Worm (Caenorhabditis elegans) whole organism, L2 larva: ENCODE data around the gene Y37E11AM.2.

Experiments
- C34F6.9 ChIP-seq: fragments of 150-350 bp; optimal IDR thresholded peaks from 2 replicates; lab custom pipeline; 2014; ENCODE audit warnings: missing biosample characterization, missing genetic modification characterization
- F13H6.1 ChIP-seq: sonication (generic microtip); optimal IDR thresholded peaks from 2 replicates; lab custom pipeline; 2016; ENCODE audit warnings: missing genetic modification characterization, missing compliant biosample characterization
- R02D3.7 ChIP-seq: fragments of 150-350 bp; optimal IDR thresholded peaks from 2 replicates; lab custom pipeline; 2014; ENCODE audit warnings: missing biosample characterization, missing genetic modification characterization
- Y55F3AM.14 ChIP-seq: fragments of 200-800 bp; sonication (Bioruptor generic); optimal IDR thresholded peaks from 2 replicates; lab custom pipeline; 2018; ENCODE audit warnings: mild to moderate bottlenecking, missing genetic modification characterization, missing compliant biosample characterization
- ZK546.5 ChIP-seq: sonication (generic microtip); optimal IDR thresholded peaks from 2 replicates; lab custom pipeline; 2017; ENCODE audit warnings: missing biosample characterization, missing genetic modification characterization
- alr-1 ChIP-seq: fragments of 150-350 bp; optimal IDR thresholded peaks from 2 replicates; lab custom pipeline; 2014; ENCODE audit warnings: missing biosample characterization, missing genetic modification characterization
- aly-2 ChIP-seq: fragments of 150-350 bp; optimal IDR thresholded peaks from 2 replicates; lab custom pipeline; 2014; ENCODE audit warnings: missing biosample characterization, missing genetic modification characterization
- ama-1 ChIP-seq: fragments of 150-350 bp; optimal IDR thresholded peaks from 2 replicates; lab custom pipeline; 2018; ENCODE audit warnings: inconsistent platforms
- blmp-1 ChIP-seq: sonication (generic microtip); optimal IDR thresholded peaks from 2 replicates; lab custom pipeline; 2017; ENCODE audit warnings: missing genetic modification characterization, mild to moderate bottlenecking, missing compliant biosample characterization, antibody characterized with exemption, moderate library complexity; ENCODE audit not compliant: insufficient read depth
- ceh-16 ChIP-seq: fragments of 150-350 bp; optimal IDR thresholded peaks from 2 replicates; lab custom pipeline; 2014; ENCODE audit warnings: missing biosample characterization, missing genetic modification characterization
- ceh-82 ChIP-seq: fragments of 150-350 bp; optimal IDR thresholded peaks from 2 replicates; lab custom pipeline; 2014; ENCODE audit warnings: missing biosample characterization, missing genetic modification characterization
- crh-2 ChIP-seq: sonication (generic microtip); optimal IDR thresholded peaks from 2 replicates; lab custom pipeline; 2017; ENCODE audit warnings: missing biosample characterization, missing genetic modification characterization
- dmd-4 ChIP-seq: sonication (generic microtip); optimal IDR thresholded peaks from 2 replicates; lab custom pipeline; 2017; ENCODE audit warnings: missing biosample characterization, missing genetic modification characterization
- egl-27 ChIP-seq: sonication (generic microtip); optimal IDR thresholded peaks from 3 replicates; lab custom pipeline; 2017; ENCODE audit warnings: missing biosample characterization, missing genetic modification reagents, missing genetic modification characterization
- elt-1 ChIP-seq: fragments of 150-350 bp; optimal IDR thresholded peaks from 2 replicates; lab custom pipeline; 2014; ENCODE audit warnings: missing biosample characterization, missing genetic modification characterization
- elt-3 ChIP-seq: sonication (generic microtip); optimal IDR thresholded peaks from 2 replicates; lab custom pipeline; 2017; ENCODE audit warnings: missing biosample characterization, missing genetic modification characterization
- fos-1 ChIP-seq: fragments of 150-350 bp; optimal IDR thresholded peaks from 2 replicates; lab custom pipeline; 2014; ENCODE audit warnings: missing biosample characterization, missing genetic modification characterization
- gmeb-1 ChIP-seq: fragments of 150-350 bp; optimal IDR thresholded peaks from 2 replicates; lab custom pipeline; 2014; ENCODE audit warnings: missing biosample characterization, missing genetic modification characterization
- lin-11 ChIP-seq: fragments of 150-350 bp; sonication (generic microtip); optimal IDR thresholded peaks from 2 replicates; lab custom pipeline; 2014; ENCODE audit warnings: missing biosample characterization, missing genetic modification characterization, inconsistent platforms, mixed read lengths
- lin-13 ChIP-seq: fragments of 150-350 bp; optimal IDR thresholded peaks from 2 replicates; lab custom pipeline; 2014; ENCODE audit warnings: missing biosample characterization, missing genetic modification reagents, missing genetic modification characterization
- lin-39 ChIP-seq: fragments of 150-350 bp; optimal IDR thresholded peaks from 2 replicates; lab custom pipeline; 2014; ENCODE audit warnings: missing biosample characterization, missing genetic modification reagents, missing genetic modification characterization
- lsy-2 ChIP-seq, 2 experiments: fragments of 150-350 bp in 1 of 2; sonication (generic microtip) in 1 of 2; optimal IDR thresholded peaks; 2 replicates each; lab custom pipeline; 2014 to 2017; ENCODE audit warnings: missing biosample characterization in 2 of 2, missing genetic modification characterization in 2 of 2
- mab-5 ChIP-seq: fragments of 150-350 bp; optimal IDR thresholded peaks from 2 replicates; lab custom pipeline; 2014; ENCODE audit warnings: missing biosample characterization, missing genetic modification characterization
- mbf-1 ChIP-seq: sonication (generic microtip); optimal IDR thresholded peaks from 2 replicates; lab custom pipeline; 2017; ENCODE audit warnings: missing biosample characterization, missing genetic modification characterization
- mdl-1 ChIP-seq, 2 experiments: fragments of 150-350 bp in 1 of 2; sonication (generic microtip) in 1 of 2; optimal IDR thresholded peaks; 2 replicates each; lab custom pipeline; 2017; ENCODE audit warnings: missing biosample characterization in 2 of 2, missing genetic modification characterization in 2 of 2
- nhr-10 ChIP-seq: sonication (generic microtip); optimal IDR thresholded peaks from 2 replicates; lab custom pipeline; 2017; ENCODE audit warnings: missing biosample characterization, missing genetic modification characterization
- nhr-11 ChIP-seq: fragments of 150-350 bp; optimal IDR thresholded peaks from 2 replicates; lab custom pipeline; 2014; ENCODE audit warnings: missing biosample characterization, missing genetic modification characterization
- nhr-12 ChIP-seq: fragments of 150-350 bp; optimal IDR thresholded peaks from 2 replicates; lab custom pipeline; 2014; ENCODE audit warnings: missing biosample characterization, missing genetic modification characterization
- nhr-129 ChIP-seq: fragments of 150-350 bp; optimal IDR thresholded peaks from 2 replicates; lab custom pipeline; 2014; ENCODE audit warnings: missing biosample characterization, missing genetic modification characterization
- nhr-21 ChIP-seq: fragments of 150-350 bp; optimal IDR thresholded peaks from 2 replicates; lab custom pipeline; 2014; ENCODE audit warnings: missing biosample characterization, missing genetic modification characterization
- nhr-23 ChIP-seq: fragments of 150-350 bp; optimal IDR thresholded peaks from 2 replicates; lab custom pipeline; 2014; ENCODE audit warnings: missing biosample characterization, missing genetic modification reagents, missing genetic modification characterization
- nhr-237 ChIP-seq: fragments of 150-350 bp; optimal IDR thresholded peaks from 2 replicates; lab custom pipeline; 2014; ENCODE audit warnings: missing biosample characterization, missing genetic modification characterization
- nhr-25 ChIP-seq: fragments of 150-350 bp; sonication (generic microtip); optimal IDR thresholded peaks from 3 replicates; lab custom pipeline; 2014; ENCODE audit warnings: missing biosample characterization, missing genetic modification characterization
- nhr-6 ChIP-seq: fragments of 150-350 bp; optimal IDR thresholded peaks from 2 replicates; lab custom pipeline; 2014; ENCODE audit warnings: missing biosample characterization, missing genetic modification characterization
- nhr-77 ChIP-seq: fragments of 150-350 bp; optimal IDR thresholded peaks from 2 replicates; lab custom pipeline; 2014; ENCODE audit warnings: missing biosample characterization, missing genetic modification characterization
- peb-1 ChIP-seq: fragments of 150-350 bp; optimal IDR thresholded peaks from 2 replicates; lab custom pipeline; 2014; ENCODE audit warnings: missing biosample characterization, missing genetic modification characterization
- sem-4 ChIP-seq: fragments of 150-350 bp; optimal IDR thresholded peaks from 2 replicates; lab custom pipeline; 2014; ENCODE audit warnings: missing biosample characterization, missing genetic modification reagents, missing genetic modification characterization
- skn-1 ChIP-seq: sonication (generic microtip); optimal IDR thresholded peaks from 2 replicates; lab custom pipeline; 2017; ENCODE audit warnings: missing biosample characterization, missing genetic modification characterization
- sma-3 ChIP-seq: sonication (generic microtip); optimal IDR thresholded peaks from 2 replicates; lab custom pipeline; 2016; ENCODE audit warnings: missing genetic modification reagents, missing genetic modification characterization, missing compliant biosample characterization
- sma-9 ChIP-seq, 2 experiments: fragments of 150-350 bp in 1 of 2; sonication (generic microtip) in 1 of 2; optimal IDR thresholded peaks; 2 replicates each; lab custom pipeline; 2014 to 2016; ENCODE audit warnings: missing genetic modification characterization in 2 of 2, mild to moderate bottlenecking in 1 of 2, missing biosample characterization in 1 of 2, missing compliant biosample characterization in 1 of 2, missing genetic modification reagents in 1 of 2, moderate library complexity in 1 of 2
- snpc-4 ChIP-seq: fragments of 150-350 bp; optimal IDR thresholded peaks from 2 replicates; lab custom pipeline; 2014; ENCODE audit warnings: missing biosample characterization, missing genetic modification characterization
- unc-39 ChIP-seq: fragments of 150-350 bp; optimal IDR thresholded peaks from 2 replicates; lab custom pipeline; 2014; ENCODE audit warnings: missing biosample characterization, missing genetic modification characterization
- unc-55 ChIP-seq: fragments of 150-350 bp; sonication (generic microtip); optimal IDR thresholded peaks from 3 replicates; lab custom pipeline; 2014; ENCODE audit warnings: missing biosample characterization, missing genetic modification reagents, missing genetic modification characterization
- unc-62 ChIP-seq: fragments of 150-350 bp; optimal IDR thresholded peaks from 2 replicates; lab custom pipeline; 2014; ENCODE audit warnings: missing biosample characterization, missing genetic modification reagents, missing genetic modification characterization
- zag-1 ChIP-seq: fragments of 150-350 bp; optimal IDR thresholded peaks from 2 replicates; lab custom pipeline; 2014; ENCODE audit warnings: missing biosample characterization, missing genetic modification characterization
- ztf-1 ChIP-seq: fragments of 200-800 bp; sonication (Bioruptor generic); conservative IDR thresholded peaks from 2 replicates; pipeline ENCODE4 v1.3.6; 2022; ENCODE audit warnings: missing genetic modification characterization, missing compliant biosample characterization
- ztf-11 ChIP-seq: sonication (generic microtip); optimal IDR thresholded peaks from 2 replicates; lab custom pipeline; 2017; ENCODE audit warnings: missing biosample characterization, missing genetic modification characterization
- ztf-4 ChIP-seq: fragments of 150-350 bp; optimal IDR thresholded peaks from 2 replicates; lab custom pipeline; 2014; ENCODE audit warnings: missing biosample characterization, missing genetic modification characterization

Y37E11AM.2 gene

ce11 chrIV:3742426-3742839 lies 17.2 kb upstream of the Y37E11AM.2 start:
- TF ChIP-seq nhr-23 (tag; lab: Kevin White, UChicago) (no peak), F13H6.1 (peak; percentile 95), nhr-12 (no peak), blmp-1 (tag; lab: Kevin White, UChicago) (peak; percentile 62), skn-1 (tag; lab: Kevin White, UChicago) (no peak), nhr-129 (tag; lab: Kevin White, UChicago) (peak; percentile 93), mab-5 (tag; lab: Kevin White, UChicago) (peak; percentile 19), ztf-4 (tag; lab: Kevin White, UChicago) (peak; percentile 71), ztf-1 (no peak), mdl-1 (tag; optimal IDR thresholded peaks at IDR 0.05; lab: Kevin White, UChicago) (peak in 1 of 2 experiments; percentile 61), elt-3 (tag; lab: Kevin White, UChicago) (no peak), sma-3 (GFP tag; lab: Kevin White, UChicago) (peak; percentile 67), unc-39 (tag; lab: Kevin White, UChicago) (no peak), C34F6.9 (tag; lab: Kevin White, UChicago) (peak; percentile 94), ZK546.5 (tag; lab: Kevin White, UChicago) (no peak), ceh-16 (tag; lab: Kevin White, UChicago) (no peak), nhr-25 (tag; lab: Kevin White, UChicago) (peak; percentile 87), ztf-11 (tag; lab: Kevin White, UChicago) (no peak), mbf-1 (tag; lab: Kevin White, UChicago) (no peak), dmd-4 (tag; lab: Kevin White, UChicago) (no peak), crh-2 (peak; percentile 87), nhr-11 (tag; lab: Kevin White, UChicago) (no peak), R02D3.7 (no peak), peb-1 (no peak), alr-1 (tag; lab: Kevin White, UChicago) (no peak), nhr-10 (tag; lab: Kevin White, UChicago) (peak; percentile 2), unc-62 (peak; percentile 34), gmeb-1 (peak; percentile 80), sem-4 (tag; lab: Kevin White, UChicago) (peak; percentile 66), snpc-4 (tag; lab: Kevin White, UChicago) (peak; percentile 42), lin-13 (peak; percentile 77), elt-1 (tag; lab: Kevin White, UChicago) (no peak), lin-39 (tag; lab: Kevin White, UChicago) (no peak), sma-9 (GFP tag; optimal IDR thresholded peaks at IDR 0.05; lab: Kevin White, UChicago) (peak; percentile 90), sma-9 (tag; optimal IDR thresholded peaks at IDR 0.05; lab: Kevin White, UChicago) (no peak), ama-1 (lab: Kevin White, UChicago) (peak; percentile 48), fos-1 (tag; lab: Kevin White, UChicago) (peak; percentile 80), nhr-77 (tag; lab: Kevin White, UChicago) (no peak), Y55F3AM.14 (GFP tag; lab: Kevin White, UChicago) (peak; percentile 36), nhr-6 (peak; percentile 62), nhr-21 (tag; lab: Kevin White, UChicago) (peak; percentile 78), unc-55 (GFP tag; lab: Kevin White, UChicago) (peak; percentile 88), egl-27 (tag; lab: Kevin White, UChicago) (peak; percentile 39), nhr-237 (tag; lab: Kevin White, UChicago) (no peak), lin-11 (tag; lab: Kevin White, UChicago) (peak; percentile 39), aly-2 (tag; lab: Kevin White, UChicago) (no peak), zag-1 (peak; percentile 1), ceh-82 (tag; lab: Kevin White, UChicago) (no peak), lsy-2 (tag; optimal IDR thresholded peaks at IDR 0.05; lab: Kevin White, UChicago) (peak; percentile 38 to 91)
